Worm (Caenorhabditis elegans) whole organism, mixed stage, embryonic: Measurements from ENCODE around the gene viro-2.

Experiments
- M03D4.4 ChIP-seq: sonication (generic microtip); optimal IDR thresholded peaks from 2 replicates; lab custom pipeline; 2017; ENCODE audit warnings: mild to moderate bottlenecking, missing genetic modification characterization, missing compliant biosample characterization
- bed-3 ChIP-seq: fragments of 200-800 bp; sonication (Bioruptor generic); optimal IDR thresholded peaks from 3 replicates; lab custom pipeline; 2018; ENCODE audit warnings: mild to moderate bottlenecking, missing genetic modification characterization, moderate library complexity, missing compliant biosample characterization
- blmp-1 ChIP-seq: fragments of 150-350 bp; optimal IDR thresholded peaks from 2 replicates; lab custom pipeline; 2014; ENCODE audit warnings: missing biosample characterization, missing genetic modification characterization
- ceh-39 ChIP-seq: fragments of 150-350 bp; optimal IDR thresholded peaks from 2 replicates; lab custom pipeline; 2014; ENCODE audit warnings: missing biosample characterization, missing genetic modification characterization
- ceh-43 ChIP-seq: fragments of 200-800 bp; sonication (Bioruptor generic); optimal IDR thresholded peaks from 2 replicates; lab custom pipeline; 2018; ENCODE audit warnings: mild to moderate bottlenecking, missing genetic modification characterization, moderate library complexity, missing compliant biosample characterization
- ceh-83 ChIP-seq: fragments of 200-800 bp; sonication (Bioruptor generic); optimal IDR thresholded peaks from 2 replicates; lab custom pipeline; 2018; ENCODE audit warnings: mild to moderate bottlenecking, missing genetic modification characterization, missing compliant biosample characterization
- ces-1 ChIP-seq: fragments of 150-350 bp; optimal IDR thresholded peaks from 2 replicates; lab custom pipeline; 2014; ENCODE audit warnings: missing biosample characterization, missing genetic modification reagents, missing genetic modification characterization
- cnd-1 ChIP-seq: fragments of 200-800 bp; sonication (Bioruptor generic); optimal IDR thresholded peaks from 2 replicates; lab custom pipeline; 2018; ENCODE audit warnings: mild to moderate bottlenecking, missing genetic modification characterization, missing compliant biosample characterization
- drap-1 ChIP-seq: fragments of 200-800 bp; sonication (Bioruptor generic); optimal IDR thresholded peaks from 3 replicates; lab custom pipeline; 2018; ENCODE audit warnings: mild to moderate bottlenecking, missing genetic modification characterization, missing compliant biosample characterization
- elt-1 ChIP-seq: sonication (generic microtip); optimal IDR thresholded peaks from 2 replicates; lab custom pipeline; 2017; ENCODE audit warnings: missing genetic modification characterization, mild to moderate bottlenecking, missing compliant biosample characterization, antibody characterized with exemption, moderate library complexity, borderline replicate concordance; ENCODE audit not compliant: insufficient read depth
- elt-3 ChIP-seq: fragments of 150-350 bp; optimal IDR thresholded peaks from 2 replicates; lab custom pipeline; 2014; ENCODE audit warnings: missing biosample characterization, missing genetic modification characterization
- flh-1 ChIP-seq: fragments of 200-800 bp; sonication (Bioruptor generic); optimal IDR thresholded peaks from 2 replicates; lab custom pipeline; 2018; ENCODE audit warnings: mild to moderate bottlenecking, missing genetic modification characterization, moderate library complexity, missing compliant biosample characterization
- ham-2 ChIP-seq: fragments of 200-800 bp; sonication (Bioruptor generic); optimal IDR thresholded peaks from 2 replicates; lab custom pipeline; 2018; ENCODE audit warnings: mild to moderate bottlenecking, missing genetic modification characterization, missing compliant biosample characterization
- hlh-1 ChIP-seq: fragments of 150-350 bp; optimal IDR thresholded peaks from 2 replicates; lab custom pipeline; 2014; ENCODE audit warnings: missing biosample characterization, missing genetic modification reagents, missing genetic modification characterization
- lin-13 ChIP-seq: fragments of 150-350 bp; optimal IDR thresholded peaks from 2 replicates; lab custom pipeline; 2014; ENCODE audit warnings: missing biosample characterization, missing genetic modification characterization
- lin-32 ChIP-seq: fragments of 200-800 bp; sonication (Bioruptor generic); optimal IDR thresholded peaks from 2 replicates; lab custom pipeline; 2018; ENCODE audit warnings: mild to moderate bottlenecking, missing genetic modification characterization, missing compliant biosample characterization
- lsy-2 ChIP-seq: fragments of 150-350 bp; optimal IDR thresholded peaks from 2 replicates; lab custom pipeline; 2014; ENCODE audit warnings: missing biosample characterization, missing genetic modification characterization
- mab-5 ChIP-seq: fragments of 150-350 bp; optimal IDR thresholded peaks from 2 replicates; lab custom pipeline; 2014; ENCODE audit warnings: missing biosample characterization, missing genetic modification characterization
- mep-1 ChIP-seq: fragments of 150-350 bp; optimal IDR thresholded peaks from 2 replicates; lab custom pipeline; 2017; ENCODE audit warnings: missing biosample characterization, missing genetic modification reagents, missing genetic modification characterization, inconsistent platforms
- mls-2 ChIP-seq: sonication (generic microtip); optimal IDR thresholded peaks from 2 replicates; lab custom pipeline; 2016; ENCODE audit warnings: mild to moderate bottlenecking, missing genetic modification characterization, moderate library complexity, missing compliant biosample characterization
- nhr-12 ChIP-seq: fragments of 150-350 bp; optimal IDR thresholded peaks from 2 replicates; lab custom pipeline; 2014; ENCODE audit warnings: missing biosample characterization, missing genetic modification characterization
- nhr-2 ChIP-seq: fragments of 150-350 bp; optimal IDR thresholded peaks from 2 replicates; lab custom pipeline; 2014; ENCODE audit warnings: missing biosample characterization, missing genetic modification characterization
- nhr-237 ChIP-seq: fragments of 150-350 bp; optimal IDR thresholded peaks from 2 replicates; lab custom pipeline; 2014; ENCODE audit warnings: missing biosample characterization, missing genetic modification characterization
- nhr-28 ChIP-seq: fragments of 150-350 bp; optimal IDR thresholded peaks from 2 replicates; lab custom pipeline; 2014; ENCODE audit warnings: missing biosample characterization, missing genetic modification characterization
- nhr-76 ChIP-seq: sonication (generic microtip); optimal IDR thresholded peaks from 2 replicates; lab custom pipeline; 2017; ENCODE audit warnings: missing biosample characterization, missing genetic modification characterization
- pha-4 ChIP-seq: fragments of 150-350 bp; optimal IDR thresholded peaks from 2 replicates; lab custom pipeline; 2018; ENCODE audit warnings: missing biosample characterization, missing genetic modification reagents, missing genetic modification characterization
- sem-2 ChIP-seq: fragments of 200-800 bp; sonication (Bioruptor generic); optimal IDR thresholded peaks from 2 replicates; lab custom pipeline; 2018; ENCODE audit warnings: mild to moderate bottlenecking, missing genetic modification characterization, missing compliant biosample characterization
- snpc-4 ChIP-seq: fragments of 150-350 bp; optimal IDR thresholded peaks from 2 replicates; lab custom pipeline; 2014; ENCODE audit warnings: missing biosample characterization, missing genetic modification characterization
- sptf-1 ChIP-seq: sonication (generic microtip); optimal IDR thresholded peaks from 2 replicates; lab custom pipeline; 2017; ENCODE audit warnings: mild to moderate bottlenecking, missing genetic modification characterization, moderate library complexity, missing compliant biosample characterization
- tbx-8 ChIP-seq: fragments of 200-800 bp; sonication (Bioruptor generic); optimal IDR thresholded peaks from 2 replicates; lab custom pipeline; 2018; ENCODE audit warnings: mild to moderate bottlenecking, missing genetic modification characterization, moderate library complexity, missing compliant biosample characterization
- unc-120 ChIP-seq: sonication (generic microtip); optimal IDR thresholded peaks from 2 replicates; lab custom pipeline; 2017; ENCODE audit warnings: missing genetic modification characterization, missing compliant biosample characterization; ENCODE audit not compliant: poor library complexity, severe bottlenecking
- unc-39 ChIP-seq: fragments of 150-350 bp; optimal IDR thresholded peaks from 2 replicates; lab custom pipeline; 2014; ENCODE audit warnings: missing biosample characterization, missing genetic modification characterization
- unc-62 ChIP-seq: fragments of 150-350 bp; optimal IDR thresholded peaks from 2 replicates; lab custom pipeline; 2014; ENCODE audit warnings: missing biosample characterization, missing genetic modification reagents, missing genetic modification characterization
- zip-8 ChIP-seq: fragments of 150-350 bp; optimal IDR thresholded peaks from 2 replicates; lab custom pipeline; 2014; ENCODE audit warnings: missing biosample characterization, missing genetic modification characterization
- ztf-11 ChIP-seq: fragments of 150-350 bp; optimal IDR thresholded peaks from 2 replicates; lab custom pipeline; 2014; ENCODE audit warnings: missing biosample characterization, missing genetic modification characterization

viro-2 gene

ce11 chrIII:7154526-7154925 is 25.8 kb downstream of the viro-2 start:
- TF ChIP-seq ces-1 (GFP tag; lab: Kevin White, UChicago), result peak; percentile 13
- TF ChIP-seq elt-3, result no peak

ce11 chrIII:7155631-7156030 is 26.9 kb downstream of the viro-2 start:
- no peak for TF ChIP-seq ceh-43 (GFP tag; lab: Kevin White, UChicago)
- TF ChIP-seq snpc-4, result no peak
- TF ChIP-seq elt-1, result no peak
- no peak for TF ChIP-seq cnd-1 (tag; lab: Kevin White, UChicago)
- TF ChIP-seq ztf-11 (tag; lab: Kevin White, UChicago), result peak; percentile 65
- no peak for TF ChIP-seq lin-13
- TF ChIP-seq zip-8 (tag; lab: Kevin White, UChicago), result no peak
- peak; percentile 13 for TF ChIP-seq M03D4.4 (tag; lab: Kevin White, UChicago)
- no peak for TF ChIP-seq ceh-83 (GFP tag; lab: Kevin White, UChicago)
- TF ChIP-seq blmp-1 (tag; lab: Kevin White, UChicago), result no peak
- TF ChIP-seq nhr-76 (tag; lab: Kevin White, UChicago), result no peak
- peak; percentile 73 for TF ChIP-seq pha-4 (tag; lab: Kevin White, UChicago)
- TF ChIP-seq nhr-28, result no peak
- TF ChIP-seq elt-3, result no peak
- peak; percentile 80 for TF ChIP-seq ces-1 (GFP tag; lab: Kevin White, UChicago)
- TF ChIP-seq unc-39, result no peak
- TF ChIP-seq nhr-2 (tag; lab: Kevin White, UChicago), result peak; percentile 52
- TF ChIP-seq nhr-237 (tag; lab: Kevin White, UChicago), result peak; percentile 86
- no peak for TF ChIP-seq nhr-12 (tag; lab: Kevin White, UChicago)
- peak; percentile 1 for TF ChIP-seq tbx-8
- TF ChIP-seq lin-32 (GFP tag; lab: Kevin White, UChicago), result no peak
- TF ChIP-seq ham-2, result peak; percentile 71
- TF ChIP-seq unc-62 (GFP tag; lab: Kevin White, UChicago), result peak; percentile 75
- peak; percentile 84 for TF ChIP-seq mls-2
- TF ChIP-seq mep-1 (tag; lab: Kevin White, UChicago), result peak; percentile 77
- peak; percentile 78 for TF ChIP-seq hlh-1 (tag; lab: Kevin White, UChicago)
- TF ChIP-seq ceh-39 (tag; lab: Kevin White, UChicago), result peak; percentile 70
- peak; percentile 47 for TF ChIP-seq drap-1 (GFP tag; lab: Kevin White, UChicago)
- peak; percentile 72 for TF ChIP-seq lsy-2 (tag; lab: Kevin White, UChicago)
- no peak for TF ChIP-seq flh-1 (GFP tag; lab: Kevin White, UChicago)
- no peak for TF ChIP-seq sem-2
- peak; percentile 76 for TF ChIP-seq sptf-1
- peak; percentile 20 for TF ChIP-seq bed-3
- TF ChIP-seq unc-120 (tag; lab: Kevin White, UChicago), result peak; percentile 95
- no peak for TF ChIP-seq mab-5

ce11 chrIII:7158709-7159108 is 30.0 kb downstream of the viro-2 start, which contains the start of gene nuo-4:
Gene nuo-4 (minus strand): TSS chrIII:7158809.
- TF ChIP-seq nhr-28 (no peak), tbx-8 (no peak)
- TF ChIP-seq, all 35 proteins: peak for 0

- TF ChIP-seq nhr-2 (tag; lab: Kevin White, UChicago), result no peak
- no peak for TF ChIP-seq sem-2
- TF ChIP-seq nhr-237 (tag; lab: Kevin White, UChicago), result no peak
- TF ChIP-seq elt-1, result no peak
- no peak for TF ChIP-seq nhr-28
- TF ChIP-seq mab-5, result no peak
- TF ChIP-seq flh-1 (GFP tag; lab: Kevin White, UChicago), result no peak
- no peak for TF ChIP-seq ceh-39 (tag; lab: Kevin White, UChicago)
- no peak for TF ChIP-seq lin-13
- TF ChIP-seq elt-3, result no peak
- no peak for TF ChIP-seq ces-1 (GFP tag; lab: Kevin White, UChicago)
- TF ChIP-seq mep-1 (tag; lab: Kevin White, UChicago), result no peak
- TF ChIP-seq ceh-43 (GFP tag; lab: Kevin White, UChicago), result no peak
- TF ChIP-seq tbx-8, result no peak
Observed at ce11 chrIII:7159246-7159645, 30.5 kb downstream of the viro-2 start.
